Worm (Caenorhabditis elegans) whole organism, L3 larva: Measurements from ENCODE around the gene ctf-4.

ENCODE experiments used
- ZK546.5 ChIP-seq: sonication (generic microtip); optimal IDR thresholded peaks from 2 replicates; lab custom pipeline; 2017; ENCODE audit warnings: missing biosample characterization, missing genetic modification characterization
- ama-1 ChIP-seq: fragments of 150-350 bp; optimal IDR thresholded peaks from 2 replicates; lab custom pipeline; 2018
- daf-12 ChIP-seq: fragments of 150-350 bp; optimal IDR thresholded peaks from 2 replicates; lab custom pipeline; 2014; ENCODE audit warnings: missing biosample characterization, missing genetic modification reagents, missing genetic modification characterization
- elt-2 ChIP-seq: sonication (generic microtip); optimal IDR thresholded peaks from 2 replicates; lab custom pipeline; 2016; ENCODE audit warnings: missing genetic modification reagents, mild to moderate bottlenecking, missing genetic modification characterization, missing compliant biosample characterization
- nhr-12 ChIP-seq: fragments of 150-350 bp; optimal IDR thresholded peaks from 2 replicates; lab custom pipeline; 2014; ENCODE audit warnings: missing biosample characterization, missing genetic modification characterization
- nhr-237 ChIP-seq: fragments of 150-350 bp; optimal IDR thresholded peaks from 2 replicates; lab custom pipeline; 2014; ENCODE audit warnings: missing biosample characterization, missing genetic modification characterization
- pqm-1 ChIP-seq: fragments of 150-350 bp; optimal IDR thresholded peaks from 2 replicates; lab custom pipeline; 2017; ENCODE audit warnings: missing biosample characterization, missing genetic modification characterization, inconsistent platforms
- snpc-4 ChIP-seq: fragments of 150-350 bp; optimal IDR thresholded peaks from 2 replicates; lab custom pipeline; 2014; ENCODE audit warnings: missing biosample characterization, missing genetic modification characterization
- ztf-11 ChIP-seq: fragments of 150-350 bp; optimal IDR thresholded peaks from 2 replicates; lab custom pipeline; 2014; ENCODE audit warnings: missing biosample characterization, missing genetic modification characterization

- TF ChIP-seq daf-12 (tag; lab: Kevin White, UChicago) (no peak), snpc-4 (tag; lab: Kevin White, UChicago) (no peak), elt-2 (tag; lab: Kevin White, UChicago) (no peak), nhr-12 (tag; lab: Kevin White, UChicago) (no peak), nhr-237 (tag; lab: Kevin White, UChicago) (no peak), ama-1 (no peak), ZK546.5 (no peak), pqm-1 (tag; lab: Kevin White, UChicago) (no peak), ztf-11 (tag; lab: Kevin White, UChicago) (no peak)
Measured at ce11 chrV:10954334-10954733, 11.0 kb downstream of the ctf-4 start, which contains the start of gene clec-221.
